Worm (Caenorhabditis elegans): Measurements from ENCODE around the gene C46H3.1.

The C46H3.1 gene

ce11 chrX:1222391-1222790, 13.2 kb downstream of the C46H3.1 start:
- TF ChIP-seq sdz-12 (GFP tag; optimal IDR thresholded peaks at IDR 0.05), result no peak
- no peak for TF ChIP-seq T26A8.4 (GFP tag; IDR thresholded peaks at IDR 0.05)
- TF ChIP-seq mes-2 (tag; optimal IDR thresholded peaks at IDR 0.05; ENCODE audit: poor library complexity, severe bottlenecking), result peak; percentile 5
- no peak for TF ChIP-seq Y75B8A.6 (GFP tag; IDR thresholded peaks at IDR 0.05)
- TF ChIP-seq unc-130 (GFP tag; optimal IDR thresholded peaks at IDR 0.05), result no peak
- no peak for TF ChIP-seq madf-5 (GFP tag; IDR thresholded peaks at IDR 0.05)
- TF ChIP-seq nhr-41 (GFP tag; IDR thresholded peaks at IDR 0.05), result no peak
- TF ChIP-seq unc-62 (GFP tag; optimal IDR thresholded peaks at IDR 0.05 in 1 of 2), result peak in 1 of 2 experiments; percentile 76
- TF ChIP-seq unc-62 (tag; optimal IDR thresholded peaks at IDR 0.05), result no peak
- TF ChIP-seq nhr-6 (tag; optimal IDR thresholded peaks at IDR 0.05), result peak; percentile 29

ce11 chrX:1223089-1223488, 13.9 kb downstream of the C46H3.1 start:
- TF ChIP-seq ZK337.2 (GFP tag; IDR thresholded peaks at IDR 0.05) (no peak), aha-1 (tag) (peak; percentile 75), hmg-1.1 (GFP tag; IDR thresholded peaks at IDR 0.05) (no peak)

ce11 chrX:1223841-1224240, 14.6 kb downstream of the C46H3.1 start:
- TF ChIP-seq nhr-6 (tag; optimal IDR thresholded peaks at IDR 0.05), result peak; percentile 21
- TF ChIP-seq dve-1 (tag; optimal IDR thresholded peaks at IDR 0.05; ENCODE audit: insufficient read depth), result peak; percentile 1
- TF ChIP-seq F44E2.7 (GFP tag; IDR thresholded peaks at IDR 0.05), result no peak
- TF ChIP-seq hlh-11 (tag; optimal IDR thresholded peaks at IDR 0.05), result no peak
- no peak for TF ChIP-seq vab-7 (GFP tag; IDR thresholded peaks at IDR 0.05)
- TF ChIP-seq F10B5.3 (tag; optimal IDR thresholded peaks at IDR 0.05), result no peak

- TF ChIP-seq saeg-2 (GFP tag; IDR thresholded peaks at IDR 0.05), result no peak
- TF ChIP-seq spr-1 (tag; optimal IDR thresholded peaks at IDR 0.05), result no peak
- no peak for TF ChIP-seq nhr-10 (tag; optimal IDR thresholded peaks at IDR 0.05)
- TF ChIP-seq Y75B8A.6 (GFP tag; IDR thresholded peaks at IDR 0.05), result no peak
- no peak for TF ChIP-seq snpc-4 (tag; optimal IDR thresholded peaks at IDR 0.05)
- TF ChIP-seq fos-1 (tag; optimal IDR thresholded peaks at IDR 0.05), result no peak
- no peak for TF ChIP-seq dmd-9 (GFP tag; IDR thresholded peaks at IDR 0.05)
Observed at ce11 chrX:1230658-1231057, 21.5 kb downstream of the C46H3.1 start, which contains the start of gene C46H3.2. Gene C46H3.2 (minus strand): TSS chrX:1230758.

ce11 chrX:1232074-1232473, 22.9 kb downstream of the C46H3.1 start:
- TF ChIP-seq nhr-28 (tag; optimal IDR thresholded peaks at IDR 0.05), result peak; percentile 17
- TF ChIP-seq nhr-11 (tag; optimal IDR thresholded peaks at IDR 0.05), result no peak

- TF ChIP-seq vab-7 (GFP tag; IDR thresholded peaks at IDR 0.05), result 0 out of 2 replicates have a peak, but pooled peaks have one; percentile 21
- 0 out of 2 replicates have a peak, but pooled peaks have one; percentile 18 for TF ChIP-seq ceh-44 (GFP tag; IDR thresholded peaks at IDR 0.05)
- peak; percentile 68 for TF ChIP-seq snpc-1.2 (GFP tag; IDR thresholded peaks at IDR 0.05)
- 0 out of 2 replicates have a peak, but pooled peaks have one; percentile 13 for TF ChIP-seq Y48G9A.11 (GFP tag; IDR thresholded peaks at IDR 0.05)
- peak; percentile 68 for TF ChIP-seq egl-43 (GFP tag; IDR thresholded peaks at IDR 0.05)
Observed at ce11 chrX:1233889-1234288, 24.7 kb downstream of the C46H3.1 start.

- no peak for TF ChIP-seq zfp-3 (GFP tag; conservative IDR thresholded peaks at IDR 0.05)
- TF ChIP-seq nhr-25 (tag; optimal IDR thresholded peaks at IDR 0.05; ENCODE audit: borderline replicate concordance, insufficient read depth), result no peak
- no peak for TF ChIP-seq Y48G9A.11 (GFP tag; IDR thresholded peaks at IDR 0.05)
- TF ChIP-seq ctbp-1 (GFP tag; IDR thresholded peaks at IDR 0.05), result no peak
- TF ChIP-seq cey-2 (tag; optimal IDR thresholded peaks at IDR 0.05; ENCODE audit: borderline replicate concordance, insufficient read depth), result no peak
Observed at ce11 chrX:1238803-1239202, 29.6 kb downstream of the C46H3.1 start, which contains the start of gene C25G6.3. Gene C25G6.3 (minus strand): TSS chrX:1238903.
